Fruit fly (Drosophila melanogaster) whole organism, pupa: Measurements from ENCODE around the gene Tsen34.
A peak's percentile ranks its signal among the peaks of the same experiment; 100 is the strongest.

Experiments
- CG10348 ChIP-seq: fragments of 200-800 bp; sonication (Bioruptor generic); IDR thresholded peaks from 2 replicates; pipeline ENCODE4 v1.3.6; 2022; ENCODE audit warnings: missing biosample characterization, missing genetic modification characterization
- CG12605 ChIP-seq: fragments of 200-800 bp; sonication (Bioruptor generic); IDR thresholded peaks from 2 replicates; pipeline ENCODE4 v1.3.6; 2022; ENCODE audit warnings: missing biosample characterization, missing genetic modification characterization
- CG13204 ChIP-seq: fragments of 200-800 bp; sonication (Bioruptor generic); optimal IDR thresholded peaks from 2 replicates; lab custom pipeline; 2018; ENCODE audit warnings: missing biosample characterization, mild to moderate bottlenecking, missing genetic modification characterization, moderate library complexity
- CG14655 ChIP-seq: fragments of 200-800 bp; sonication (Bioruptor generic); optimal IDR thresholded peaks from 3 replicates; lab custom pipeline; 2017; ENCODE audit warnings: mild to moderate bottlenecking, missing biosample characterization, missing genetic modification reagents, missing genetic modification characterization
- CG15710 ChIP-seq: fragments of 200-800 bp; sonication (Bioruptor generic); optimal IDR thresholded peaks from 2 replicates; lab custom pipeline; 2018; ENCODE audit warnings: missing biosample characterization, mild to moderate bottlenecking, missing genetic modification characterization, moderate library complexity
- CG17806 ChIP-seq: fragments of 200-800 bp; sonication (Bioruptor generic); optimal IDR thresholded peaks from 2 replicates; lab custom pipeline; 2018; ENCODE audit warnings: missing biosample characterization, mild to moderate bottlenecking, missing genetic modification characterization, moderate library complexity
- CG32121 ChIP-seq: fragments of 200-800 bp; sonication (Bioruptor generic); IDR thresholded peaks from 2 replicates; pipeline ENCODE4 v1.3.6; 2022; ENCODE audit warnings: missing biosample characterization, missing genetic modification characterization
- CG34367 ChIP-seq: fragments of 200-800 bp; sonication (Bioruptor generic); optimal IDR thresholded peaks from 2 replicates; lab custom pipeline; 2018; ENCODE audit warnings: missing biosample characterization, mild to moderate bottlenecking, missing genetic modification characterization
- CG4496 ChIP-seq: fragments of 200-800 bp; sonication (Bioruptor generic); IDR thresholded peaks from 3 replicates; pipeline ENCODE4 v1.3.6; 2022; ENCODE audit warnings: missing biosample characterization, missing genetic modification characterization
- CG8159 ChIP-seq: fragments of 200-800 bp; sonication (Bioruptor generic); optimal IDR thresholded peaks from 3 replicates; lab custom pipeline; 2018; ENCODE audit warnings: missing biosample characterization, mild to moderate bottlenecking, missing genetic modification characterization, moderate library complexity
- CG8301 ChIP-seq: fragments of 200-800 bp; sonication (Bioruptor generic); optimal IDR thresholded peaks from 2 replicates; lab custom pipeline; 2018; ENCODE audit warnings: missing biosample characterization, mild to moderate bottlenecking, missing genetic modification characterization
- CG9948 ChIP-seq: fragments of 200-800 bp; sonication (Bioruptor generic); optimal IDR thresholded peaks from 2 replicates; lab custom pipeline; 2018; ENCODE audit warnings: missing biosample characterization, mild to moderate bottlenecking, missing genetic modification characterization, moderate library complexity
- D1 ChIP-seq: fragments of 200-800 bp; sonication (Bioruptor generic); optimal IDR thresholded peaks from 2 replicates; lab custom pipeline; 2018; ENCODE audit warnings: missing biosample characterization, mild to moderate bottlenecking, missing genetic modification characterization, moderate library complexity
- EcR ChIP-seq: fragments of 200-800 bp; sonication (Bioruptor generic); optimal IDR thresholded peaks from 3 replicates; lab custom pipeline; 2019; ENCODE audit warnings: missing biosample characterization, missing genetic modification characterization, mild to moderate bottlenecking, moderate library complexity, missing genetic modification reagents
- Ets98B ChIP-seq: fragments of 200-800 bp; sonication (Bioruptor generic); IDR thresholded peaks from 2 replicates; pipeline ENCODE4 v1.3.6; 2022; ENCODE audit warnings: missing biosample characterization, missing genetic modification characterization
- Pif1A ChIP-seq: fragments of 200-800 bp; sonication (Bioruptor generic); optimal IDR thresholded peaks from 3 replicates; lab custom pipeline; 2016; ENCODE audit warnings: missing biosample characterization, missing genetic modification characterization
- Pif1B ChIP-seq: fragments of 200-800 bp; sonication (Bioruptor generic); optimal IDR thresholded peaks from 3 replicates; lab custom pipeline; 2016; ENCODE audit warnings: missing biosample characterization, missing genetic modification characterization
- Snoo ChIP-seq: fragments of 200-800 bp; sonication (Bioruptor generic); optimal IDR thresholded peaks from 3 replicates; lab custom pipeline; 2017; ENCODE audit warnings: missing biosample characterization, mild to moderate bottlenecking, missing genetic modification characterization, inconsistent platforms
- fd96Ca ChIP-seq: fragments of 200-800 bp; sonication (Bioruptor generic); IDR thresholded peaks from 3 replicates; pipeline ENCODE4 v1.3.6; 2022; ENCODE audit warnings: missing biosample characterization, missing genetic modification characterization
- gl ChIP-seq: fragments of 200-800 bp; sonication (Bioruptor generic); optimal IDR thresholded peaks from 2 replicates; lab custom pipeline; 2018; ENCODE audit warnings: missing biosample characterization, mild to moderate bottlenecking, missing genetic modification characterization
- rn ChIP-seq: fragments of 200-800 bp; sonication (Bioruptor generic); IDR thresholded peaks from 2 replicates; pipeline ENCODE4 v1.3.6; 2022; ENCODE audit warnings: missing biosample characterization, missing genetic modification characterization

The Tsen34 gene

dm6 chr3L:14755046-14755643, 6.5 kb downstream of the Tsen34 start:
- TF ChIP-seq CG4496 (GFP tag; lab: Robert Waterston, UW): peak; percentile 40; the same call in 1 of the 3 replicates
- peak; percentile 84 for TF ChIP-seq EcR
- TF ChIP-seq CG17806 (tag; lab: Kevin White, UChicago): no peak
- TF ChIP-seq CG9948 (tag; lab: Kevin White, UChicago): no peak
- TF ChIP-seq D1 (tag; lab: Kevin White, UChicago): no peak
- no peak for TF ChIP-seq CG8159 (tag; lab: Kevin White, UChicago)
- TF ChIP-seq Ets98B: peak; percentile 32; the same call in 1 of the 2 replicates
- TF ChIP-seq CG12605 (GFP tag; lab: Robert Waterston, UW): peak; percentile 65; the same call in 1 of the 2 replicates
- TF ChIP-seq fd96Ca (GFP tag; lab: Robert Waterston, UW): peak; percentile 74; the same call in 1 of the 3 replicates
- no peak for TF ChIP-seq CG8301 (tag; lab: Kevin White, UChicago)
- peak; percentile 57 for TF ChIP-seq Pif1B (GFP tag; lab: Kevin White, UChicago)
- TF ChIP-seq CG13204: peak; percentile 80
- peak; percentile 6 for TF ChIP-seq Snoo (tag; lab: Kevin White, UChicago)
- TF ChIP-seq CG14655: no peak
- TF ChIP-seq CG10348 (GFP tag; lab: Robert Waterston, UW): no peak
- no peak for TF ChIP-seq CG34367 (tag; lab: Kevin White, UChicago)
- TF ChIP-seq gl (tag; lab: Kevin White, UChicago): peak; percentile 67
- TF ChIP-seq CG32121 (GFP tag; lab: Robert Waterston, UW): 0 out of 2 replicates have a peak, but pooled peaks have one; percentile 9
- peak; percentile 73 for TF ChIP-seq Pif1A (GFP tag; lab: Kevin White, UChicago)
- TF ChIP-seq rn (GFP tag; lab: Robert Waterston, UW): no peak
- no peak for TF ChIP-seq CG15710 (tag; lab: Kevin White, UChicago)

DNA sequence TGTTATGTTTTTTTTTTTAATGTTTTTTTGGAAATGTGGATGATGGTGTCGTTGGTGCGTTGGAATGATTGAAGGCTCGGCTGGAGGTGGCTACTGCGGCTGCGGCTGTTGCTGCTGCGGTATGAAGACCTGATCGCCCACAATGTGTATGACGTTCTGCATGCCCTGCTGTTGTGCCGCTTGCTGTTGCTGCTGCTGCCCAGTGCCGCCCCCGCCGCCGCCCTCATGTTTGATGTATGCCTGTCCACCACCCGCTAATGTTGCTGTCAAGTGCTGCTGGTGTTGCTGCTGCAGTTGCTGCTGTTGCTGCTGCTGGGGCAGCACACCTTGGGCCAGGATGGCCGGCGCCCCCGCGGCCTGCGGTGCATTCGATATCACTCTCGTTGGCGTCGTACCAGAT, 8.8 kb downstream of the Tsen34 start:
- TF ChIP-seq Pif1B (GFP tag; lab: Kevin White, UChicago): no peak
- no peak for TF ChIP-seq CG34367 (tag; lab: Kevin White, UChicago)
- TF ChIP-seq CG8301 (tag; lab: Kevin White, UChicago): no peak
- no peak for TF ChIP-seq CG8159 (tag; lab: Kevin White, UChicago)
- TF ChIP-seq CG12605 (GFP tag; lab: Robert Waterston, UW): no peak
- no peak for TF ChIP-seq fd96Ca (GFP tag; lab: Robert Waterston, UW)
- TF ChIP-seq EcR: no peak
- TF ChIP-seq CG17806 (tag; lab: Kevin White, UChicago): no peak

dm6 chr3L:14751056-14751671, 10.5 kb downstream of the Tsen34 start:
- TF ChIP-seq Ets98B: no peak
- no peak for TF ChIP-seq gl (tag; lab: Kevin White, UChicago)

DNA sequence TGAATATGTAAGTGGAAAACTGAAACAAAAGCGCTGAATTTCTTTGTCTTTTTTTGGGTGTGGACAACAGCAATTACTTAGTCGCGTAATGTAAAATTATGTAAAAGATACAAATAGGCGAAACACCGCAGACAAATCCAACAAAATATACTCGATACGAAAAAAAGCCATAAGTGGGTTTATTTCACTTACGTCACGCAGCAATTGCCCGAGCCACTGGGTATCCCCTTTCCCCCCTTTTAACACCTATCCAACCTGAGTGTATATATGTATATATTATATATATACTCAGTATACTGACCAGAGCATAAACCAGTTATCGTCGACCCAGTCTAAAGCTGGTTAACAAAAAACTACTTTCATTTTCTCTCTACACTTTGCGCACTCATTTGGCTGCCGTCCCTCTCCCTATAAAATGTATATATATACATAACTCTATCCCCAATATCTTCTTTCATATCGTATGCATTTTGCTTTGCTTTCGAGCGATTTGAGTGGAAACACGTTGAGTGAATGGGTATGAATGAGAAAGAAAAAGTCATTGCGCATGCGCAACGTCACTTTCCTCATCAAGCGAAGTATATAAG, 18.4 kb downstream of the Tsen34 start:
- TF ChIP-seq EcR: peak; percentile 62
- TF ChIP-seq CG8159 (tag; lab: Kevin White, UChicago): no peak

DNA sequence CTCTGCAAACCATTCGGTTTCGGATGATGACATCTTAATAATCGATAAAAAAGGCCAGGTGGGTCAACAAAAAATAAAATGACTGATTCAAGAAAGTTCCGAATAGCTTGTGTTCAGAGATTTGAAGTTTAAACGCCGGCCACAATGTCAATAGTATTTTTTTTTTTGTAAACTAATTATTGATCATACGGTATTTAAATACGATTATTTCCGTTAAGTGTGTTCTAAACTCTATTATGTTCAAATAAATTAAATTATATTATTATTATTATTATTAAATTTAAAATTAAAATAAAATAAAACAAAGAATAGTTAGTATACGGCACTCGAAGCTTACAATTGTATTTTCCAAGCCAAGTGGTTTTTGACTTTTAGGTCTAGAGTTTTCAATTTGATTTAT, 28.2 kb downstream of the Tsen34 start, which contains the start of gene CG13471:
Gene CG13471 (minus strand): TSS at position 101 of the 400 bp plus-strand sequence.
- TF ChIP-seq Pif1A (GFP tag; lab: Kevin White, UChicago) (no peak), CG8301 (tag; lab: Kevin White, UChicago) (no peak)
- TF ChIP-seq, all 21 proteins: peak for 0

DNA sequence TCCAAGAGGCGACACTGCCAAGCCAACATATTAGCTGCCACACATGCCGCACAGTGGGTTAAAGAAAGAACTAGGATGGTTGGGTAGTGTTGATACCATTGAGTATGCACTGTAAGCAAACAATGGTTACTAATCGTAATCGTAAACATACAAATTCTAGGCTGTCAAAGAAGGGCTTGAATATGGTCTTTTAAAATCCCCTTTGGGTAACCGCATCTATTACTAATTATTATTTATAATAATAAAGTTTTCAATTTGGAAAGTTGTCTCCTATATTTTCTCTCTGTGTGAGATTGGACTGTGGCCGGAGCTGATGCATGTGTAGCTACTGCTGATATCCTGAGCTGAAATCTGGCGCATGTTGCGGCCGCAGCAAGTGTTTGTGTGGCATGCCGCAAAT, 29.9 kb downstream of the Tsen34 start:
- TF ChIP-seq CG9948 (tag; lab: Kevin White, UChicago) (no peak), Snoo (tag; lab: Kevin White, UChicago) (no peak), Pif1A (GFP tag; lab: Kevin White, UChicago) (peak; percentile 36), CG32121 (GFP tag; lab: Robert Waterston, UW) (peak; percentile 49; the same call in 1 of the 2 replicates), EcR (no peak), CG14655 (peak; percentile 61), CG4496 (GFP tag; lab: Robert Waterston, UW) (0 out of 3 replicates have a peak, but pooled peaks have one; percentile 35), fd96Ca (GFP tag; lab: Robert Waterston, UW) (peak; percentile 72; the same call in 2 of the 3 replicates), CG8159 (tag; lab: Kevin White, UChicago) (peak; percentile 60), CG10348 (GFP tag; lab: Robert Waterston, UW) (no peak), Pif1B (GFP tag; lab: Kevin White, UChicago) (peak; percentile 28), gl (tag; lab: Kevin White, UChicago) (no peak)
